Fruit fly (Drosophila melanogaster) whole organism, embryonic: ENCODE data around the gene Spt3.

Source experiments
- Ada2b ChIP-seq: fragments of 200-800 bp; sonication (Bioruptor generic); IDR thresholded peaks from 2 replicates; pipeline ENCODE4 v1.3.6; 2022; ENCODE audit warnings: missing biosample characterization, missing genetic modification characterization
- B-H2 ChIP-seq: fragments of 200-800 bp; sonication (Bioruptor generic); optimal IDR thresholded peaks from 2 replicates; lab custom pipeline; 2018; ENCODE audit warnings: missing biosample characterization, mild to moderate bottlenecking, missing genetic modification characterization
- CG10979 ChIP-seq: fragments of 200-800 bp; sonication (Bioruptor generic); optimal IDR thresholded peaks from 2 replicates; lab custom pipeline; 2018; ENCODE audit warnings: missing biosample characterization, mild to moderate bottlenecking, missing genetic modification characterization, moderate library complexity
- CG13775 ChIP-seq: fragments of 200-800 bp; sonication (Bioruptor generic); optimal IDR thresholded peaks from 3 replicates; lab custom pipeline; 2017; ENCODE audit warnings: missing biosample characterization, mild to moderate bottlenecking, missing genetic modification characterization
- CG15269 ChIP-seq: fragments of 200-800 bp; sonication (Bioruptor generic); optimal IDR thresholded peaks from 2 replicates; lab custom pipeline; 2018; ENCODE audit warnings: missing biosample characterization, mild to moderate bottlenecking, missing genetic modification characterization, moderate library complexity
- CG2120 ChIP-seq: fragments of 200-800 bp; sonication (Bioruptor generic); optimal IDR thresholded peaks from 3 replicates; lab custom pipeline; 2016; ENCODE audit warnings: missing biosample characterization, missing genetic modification characterization
- CG34376 ChIP-seq: fragments of 200-800 bp; sonication (Bioruptor generic); optimal IDR thresholded peaks from 2 replicates; lab custom pipeline; 2018; ENCODE audit warnings: missing biosample characterization, mild to moderate bottlenecking, missing genetic modification characterization
- CG3847 ChIP-seq: fragments of 200-800 bp; sonication (Bioruptor generic); IDR thresholded peaks from 2 replicates; pipeline ENCODE4 v1.3.6; 2022; ENCODE audit warnings: missing biosample characterization, missing genetic modification characterization
- CG42726 ChIP-seq: fragments of 200-800 bp; sonication (Bioruptor generic); IDR thresholded peaks from 2 replicates; pipeline ENCODE4 v1.3.6; 2022; ENCODE audit warnings: missing biosample characterization, missing genetic modification characterization; ENCODE audit not compliant: partially characterized antibody
- CG5953 ChIP-seq: fragments of 200-800 bp; sonication (Bioruptor generic); IDR thresholded peaks from 2 replicates; pipeline ENCODE4 v1.3.6; 2022; ENCODE audit warnings: missing biosample characterization, missing genetic modification characterization
- CG6254 ChIP-seq: fragments of 200-800 bp; sonication (Bioruptor generic); optimal IDR thresholded peaks from 3 replicates; lab custom pipeline; 2017; ENCODE audit warnings: mild to moderate bottlenecking, missing biosample characterization, missing genetic modification reagents, missing genetic modification characterization
- CG8089 ChIP-seq: fragments of 200-800 bp; sonication (Bioruptor generic); optimal IDR thresholded peaks from 3 replicates; lab custom pipeline; 2016; ENCODE audit warnings: missing biosample characterization, missing genetic modification characterization
- CG8388 ChIP-seq: fragments of 200-800 bp; sonication (Bioruptor generic); optimal IDR thresholded peaks from 2 replicates; lab custom pipeline; 2019; ENCODE audit warnings: missing biosample characterization, mild to moderate bottlenecking, missing genetic modification characterization, moderate library complexity
- Chrac-16 ChIP-seq: fragments of 200-800 bp; sonication (Bioruptor generic); optimal IDR thresholded peaks from 3 replicates; lab custom pipeline; 2016; ENCODE audit warnings: missing biosample characterization, missing genetic modification characterization
- D19A ChIP-seq: fragments of 200-800 bp; optimal IDR thresholded peaks from 3 replicates; lab custom pipeline; 2019; ENCODE audit warnings: missing biosample characterization, mild to moderate bottlenecking, missing genetic modification characterization, moderate library complexity
- D19B ChIP-seq: fragments of 200-800 bp; sonication (Bioruptor generic); optimal IDR thresholded peaks from 2 replicates; lab custom pipeline; 2017; ENCODE audit warnings: missing biosample characterization, mild to moderate bottlenecking, missing genetic modification characterization
- Dek ChIP-seq: fragments of 200-800 bp; sonication (Bioruptor generic); optimal IDR thresholded peaks from 3 replicates; lab custom pipeline; 2019; ENCODE audit warnings: missing biosample characterization, mild to moderate bottlenecking, missing genetic modification characterization, moderate library complexity
- Doc3 ChIP-seq: fragments of 200-800 bp; sonication (Bioruptor generic); IDR thresholded peaks from 3 replicates; pipeline ENCODE4 v1.3.6; 2022; ENCODE audit warnings: missing biosample characterization, missing genetic modification characterization; ENCODE audit not compliant: partially characterized antibody
- Dp ChIP-seq: fragments of 200-800 bp; sonication (Bioruptor generic); optimal IDR thresholded peaks from 2 replicates; lab custom pipeline; 2018; ENCODE audit warnings: missing biosample characterization, mild to moderate bottlenecking, missing genetic modification characterization, moderate library complexity
- Hsf ChIP-seq: fragments of 200-800 bp; sonication (Bioruptor generic); optimal IDR thresholded peaks from 3 replicates; lab custom pipeline; 2016; ENCODE audit warnings: missing biosample characterization, missing genetic modification characterization
- Nf-YA ChIP-seq: fragments of 200-800 bp; sonication (Bioruptor generic); IDR thresholded peaks from 2 replicates; pipeline ENCODE4 v1.3.6; 2022; ENCODE audit warnings: missing biosample characterization, missing genetic modification characterization
- Opbp ChIP-seq: fragments of 200-800 bp; sonication (Bioruptor generic); IDR thresholded peaks from 3 replicates; pipeline ENCODE4 v1.3.6; 2022; ENCODE audit warnings: missing biosample characterization, missing genetic modification characterization; ENCODE audit not compliant: partially characterized antibody
- Side ChIP-seq: fragments of 200-800 bp; sonication (Bioruptor generic); optimal IDR thresholded peaks from 2 replicates; lab custom pipeline; 2016; ENCODE audit warnings: missing biosample characterization, missing genetic modification characterization
- Sry-δ ChIP-seq: fragments of 200-800 bp; sonication (Bioruptor generic); optimal IDR thresholded peaks from 2 replicates; lab custom pipeline; 2016; ENCODE audit warnings: missing biosample characterization, missing genetic modification characterization
- Ssrp ChIP-seq: fragments of 200-800 bp; sonication (Bioruptor generic); optimal IDR thresholded peaks from 2 replicates; lab custom pipeline; 2018; ENCODE audit warnings: missing biosample characterization, mild to moderate bottlenecking, missing genetic modification characterization, moderate library complexity
- TFAM ChIP-seq: fragments of 200-800 bp; sonication (Bioruptor generic); optimal IDR thresholded peaks from 2 replicates; lab custom pipeline; 2017; ENCODE audit warnings: missing biosample characterization, missing genetic modification characterization, inconsistent platforms
- chm ChIP-seq: fragments of 200-800 bp; sonication (Bioruptor generic); IDR thresholded peaks from 2 replicates; pipeline ENCODE4 v1.3.6; 2022; ENCODE audit warnings: missing biosample characterization, missing genetic modification characterization
- cwo ChIP-seq: fragments of 200-800 bp; sonication (Bioruptor generic); optimal IDR thresholded peaks from 3 replicates; lab custom pipeline; 2017; ENCODE audit warnings: missing biosample characterization, missing genetic modification characterization, mild to moderate bottlenecking, moderate library complexity, missing genetic modification reagents
- danr ChIP-seq: fragments of 200-800 bp; sonication (Bioruptor generic); IDR thresholded peaks from 2 replicates; pipeline ENCODE4 v1.3.6; 2022; ENCODE audit warnings: missing biosample characterization, missing genetic modification characterization
- dmrt11E ChIP-seq: fragments of 200-800 bp; sonication (Bioruptor generic); optimal IDR thresholded peaks from 3 replicates; lab custom pipeline; 2018; ENCODE audit warnings: missing biosample characterization, mild to moderate bottlenecking, missing genetic modification characterization, moderate library complexity
- esg ChIP-seq: fragments of 200-800 bp; sonication (Bioruptor generic); conservative IDR thresholded peaks from 2 replicates; pipeline ENCODE4 v1.3.6; 2022; ENCODE audit warnings: missing biosample characterization, missing genetic modification characterization
- ewg ChIP-seq: fragments of 200-800 bp; sonication (Bioruptor generic); optimal IDR thresholded peaks from 3 replicates; lab custom pipeline; 2017; ENCODE audit warnings: mild to moderate bottlenecking, missing biosample characterization, missing genetic modification reagents, missing genetic modification characterization
- eyg ChIP-seq: fragments of 200-800 bp; sonication (Bioruptor generic); optimal IDR thresholded peaks from 3 replicates; lab custom pipeline; 2016; ENCODE audit warnings: missing biosample characterization, missing genetic modification characterization
- kah ChIP-seq: fragments of 200-800 bp; sonication (Bioruptor generic); optimal IDR thresholded peaks from 2 replicates; lab custom pipeline; 2018; ENCODE audit warnings: missing biosample characterization, mild to moderate bottlenecking, missing genetic modification characterization
- lilli ChIP-seq: fragments of 200-800 bp; sonication (Bioruptor generic); optimal IDR thresholded peaks from 3 replicates; lab custom pipeline; 2016; ENCODE audit warnings: missing biosample characterization, missing genetic modification characterization
- lola ChIP-seq, 3 experiments: fragments of >200 bp in 2 of 3; fragments of 200-800 bp in 1 of 3; sonication (Bioruptor generic) in 1 of 3; optimal IDR thresholded peaks; 2 replicates each; lab custom pipeline; 2017 to 2019; ENCODE audit warnings: missing biosample characterization in 3 of 3, missing genetic modification characterization in 3 of 3, mild to moderate bottlenecking in 1 of 3, moderate library complexity in 1 of 3
- lov ChIP-seq, 2 experiments: fragments of 200-800 bp in 1 of 2; fragments of >200 bp in 1 of 2; sonication (Bioruptor generic) in 1 of 2; IDR thresholded peaks in 1 of 2; optimal IDR thresholded peaks in 1 of 2; 2 replicates in 1 of 2; 3 replicates in 1 of 2; pipeline versions ENCODE4 v1.3.6 to Lab custom; 2017 to 2022; ENCODE audit warnings: missing biosample characterization in 1 of 2, missing genetic modification characterization in 1 of 2
- nom ChIP-seq: fragments of 200-800 bp; sonication (Bioruptor generic); optimal IDR thresholded peaks from 2 replicates; lab custom pipeline; 2017; ENCODE audit warnings: missing biosample characterization, missing genetic modification characterization, mild to moderate bottlenecking, moderate library complexity, missing genetic modification reagents
- odd ChIP-seq: fragments of 200-800 bp; sonication (Bioruptor generic); optimal IDR thresholded peaks from 2 replicates; lab custom pipeline; 2017; ENCODE audit warnings: missing biosample characterization, mild to moderate bottlenecking, missing genetic modification characterization
- otp ChIP-seq: fragments of 200-800 bp; sonication (Bioruptor generic); IDR thresholded peaks from 3 replicates; pipeline ENCODE4, ENCODE4 v1.3.6; 2022; ENCODE audit warnings: missing biosample characterization, missing genetic modification characterization
- pan ChIP-seq, 4 experiments: fragments of >200 bp in 3 of 4; fragments of 200-800 bp in 1 of 4; sonication (Bioruptor generic) in 1 of 4; optimal IDR thresholded peaks in 3 of 4; IDR thresholded peaks in 1 of 4; 2 replicates each; pipeline versions ENCODE4 v1.3.6 to Lab custom; 2017 to 2022; ENCODE audit warnings: missing biosample characterization in 2 of 4, missing genetic modification characterization in 2 of 4, mixed read lengths in 1 of 4
- pfk ChIP-seq: fragments of 200-800 bp; sonication (Bioruptor generic); optimal IDR thresholded peaks from 2 replicates; lab custom pipeline; 2018; ENCODE audit warnings: missing biosample characterization, mild to moderate bottlenecking, missing genetic modification characterization, moderate library complexity
- pho ChIP-seq: fragments of 200-800 bp; sonication (Bioruptor generic); optimal IDR thresholded peaks from 2 replicates; lab custom pipeline; 2016; ENCODE audit warnings: missing biosample characterization, missing genetic modification characterization
- salm ChIP-seq: fragments of 200-800 bp; sonication (Bioruptor generic); optimal IDR thresholded peaks from 2 replicates; lab custom pipeline; 2018; ENCODE audit warnings: missing biosample characterization, mild to moderate bottlenecking, missing genetic modification characterization
- sd ChIP-seq: fragments of 200-800 bp; sonication (Bioruptor generic); optimal IDR thresholded peaks from 3 replicates; lab custom pipeline; 2018; ENCODE audit warnings: missing biosample characterization, mild to moderate bottlenecking, missing genetic modification characterization, moderate library complexity
- tup ChIP-seq: fragments of 200-800 bp; sonication (Bioruptor generic); optimal IDR thresholded peaks from 2 replicates; lab custom pipeline; 2016; ENCODE audit warnings: missing biosample characterization, mild to moderate bottlenecking, missing genetic modification characterization, moderate library complexity
- unc-4 ChIP-seq: fragments of 200-800 bp; sonication (Bioruptor generic); IDR thresholded peaks from 2 replicates; pipeline ENCODE4 v1.3.6; 2022; ENCODE audit warnings: missing biosample characterization, missing genetic modification characterization; ENCODE audit not compliant: partially characterized antibody
- yki ChIP-seq: fragments of >200 bp; optimal IDR thresholded peaks from 3 replicates; lab custom pipeline; 2018

Spt3 gene

dm6 chr3R:11992934-11993670 lies 23.9 kb upstream of the Spt3 start, which contains the start of gene mfas (continued):
- TF ChIP-seq kah (no peak), lilli (GFP tag; lab: Kevin White, UChicago) (no peak), TFAM (GFP tag; lab: Kevin White, UChicago) (no peak), CG8089 (GFP tag; lab: Kevin White, UChicago) (no peak), chm (GFP tag; lab: Robert Waterston, UW) (no peak), Dek (tag; lab: Kevin White, UChicago) (no peak), lov (optimal IDR thresholded peaks at IDR 0.05; lab: Kevin White, UChicago) (no peak), lov (GFP tag; IDR thresholded peaks at IDR 0.05; lab: Robert Waterston, UW) (no peak; the same call in 2 of the 3 replicates), danr (no peak), pfk (GFP tag; lab: Kevin White, UChicago) (peak; percentile 10), D19B (GFP tag; lab: Kevin White, UChicago) (no peak), Nf-YA (no peak), B-H2 (GFP tag; lab: Kevin White, UChicago) (no peak), Side (peak; percentile 19), CG2120 (GFP tag; lab: Kevin White, UChicago) (no peak), Chrac-16 (GFP tag; lab: Kevin White, UChicago) (no peak), tup (GFP tag; lab: Kevin White, UChicago) (no peak), Sry-δ (GFP tag; lab: Kevin White, UChicago) (no peak), salm (tag; lab: Kevin White, UChicago) (no peak), Opbp (no peak), CG34376 (no peak), eyg (GFP tag; lab: Kevin White, UChicago) (no peak), esg (GFP tag; lab: Robert Waterston, UW) (no peak), lola (GFP tag; optimal IDR thresholded peaks at IDR 0.05; lab: Kevin White, UChicago) (no peak), dmrt11E (tag; lab: Kevin White, UChicago) (no peak), otp (GFP tag; lab: Robert Waterston, UW) (0 out of 3 replicates have a peak, but pooled peaks have one; percentile 27), Dp (GFP tag; lab: Kevin White, UChicago) (no peak), odd (GFP tag; lab: Kevin White, UChicago) (no peak), CG5953 (GFP tag; lab: Robert Waterston, UW) (no peak), pan (optimal IDR thresholded peaks at IDR 0.05; lab: Kevin White, UChicago) (no peak), pan (GFP tag; optimal IDR thresholded peaks at IDR 0.05 in 1 of 2, IDR thresholded peaks at IDR 0.05 in 1 of 2) (no peak), CG13775 (no peak), CG42726 (GFP tag; lab: Robert Waterston, UW) (no peak), ewg (GFP tag; lab: Kevin White, UChicago) (no peak), D19A (no peak), pho (GFP tag; lab: Kevin White, UChicago) (no peak), CG10979 (tag; lab: Kevin White, UChicago) (no peak), CG15269 (tag; lab: Kevin White, UChicago) (no peak), sd (tag; lab: Kevin White, UChicago) (no peak), Ssrp (tag; lab: Kevin White, UChicago) (no peak), Doc3 (GFP tag; lab: Robert Waterston, UW) (no peak), yki (lab: Kevin White, UChicago) (no peak), unc-4 (GFP tag; lab: Robert Waterston, UW) (no peak), nom (GFP tag; lab: Kevin White, UChicago) (peak; percentile 23), CG6254 (GFP tag; lab: Kevin White, UChicago) (no peak), CG3847 (GFP tag; lab: Robert Waterston, UW) (no peak), cwo (GFP tag; lab: Kevin White, UChicago) (no peak), Ada2b (GFP tag; lab: Robert Waterston, UW) (no peak), CG8388 (GFP tag; lab: Kevin White, UChicago) (no peak), Hsf (GFP tag; lab: Kevin White, UChicago) (no peak)
